Worm (Caenorhabditis elegans): ENCODE measurements around the gene Y6E2A.5.

The Y6E2A.5 gene

DNA sequence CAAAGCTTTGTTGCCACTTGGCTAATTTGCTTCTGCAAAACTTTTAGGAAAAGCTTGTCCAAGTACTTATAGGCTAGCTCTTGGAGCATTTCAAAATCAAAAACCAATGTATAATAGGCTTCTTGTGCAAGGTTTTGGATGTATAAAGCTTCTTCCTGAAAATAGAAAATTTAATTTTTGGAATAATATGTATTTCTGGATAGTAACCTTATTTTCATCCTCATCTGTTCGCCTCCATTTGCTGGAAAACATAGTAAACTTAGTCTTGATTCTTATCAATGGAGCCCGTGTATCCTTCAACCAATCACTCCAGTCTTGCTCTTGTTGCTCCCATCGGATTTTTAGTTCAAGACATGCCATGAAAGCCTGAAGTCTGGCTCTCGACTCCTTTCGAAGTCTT, 1.8 kb downstream of the Y6E2A.5 start, which contains the start of gene Y6E2A.4:
Y6E2A.4 (minus strand) TSS at position 101 of the 400 bp plus-strand sequence.
- TF ChIP-seq mab-5 (tag; optimal IDR thresholded peaks at IDR 0.05) (no peak), nhr-28 (tag; optimal IDR thresholded peaks at IDR 0.05) (no peak), ceh-83 (GFP tag; optimal IDR thresholded peaks at IDR 0.05) (no peak), zip-8 (tag; optimal IDR thresholded peaks at IDR 0.05) (no peak), cnd-1 (tag; optimal IDR thresholded peaks at IDR 0.05) (no peak), nhr-12 (tag; optimal IDR thresholded peaks at IDR 0.05) (no peak), M03D4.4 (tag; optimal IDR thresholded peaks at IDR 0.05) (no peak), ceh-43 (GFP tag; optimal IDR thresholded peaks at IDR 0.05) (no peak), pha-4 (tag; optimal IDR thresholded peaks at IDR 0.05) (no peak)

DNA sequence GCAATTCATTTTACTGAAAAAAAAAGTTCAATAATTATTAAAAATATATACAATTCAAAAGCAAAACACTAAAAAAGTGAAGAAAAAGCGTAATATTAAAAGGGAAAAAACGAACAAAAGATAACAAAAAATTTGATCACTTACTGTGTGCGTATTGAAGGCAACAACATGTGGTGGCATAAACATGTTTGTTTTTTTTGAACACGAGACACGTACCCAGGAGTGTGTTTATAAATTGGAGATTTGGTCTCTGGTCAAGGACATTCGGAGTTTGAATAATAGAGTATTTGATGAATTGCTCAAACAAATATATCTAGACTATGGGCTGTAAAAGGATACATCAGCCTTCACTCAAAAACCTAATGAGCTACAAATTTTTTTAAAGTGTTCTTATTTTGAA, 2.8 kb downstream of the Y6E2A.5 start:
- TF ChIP-seq ceh-83 (GFP tag; optimal IDR thresholded peaks at IDR 0.05) (no peak), drap-1 (GFP tag; optimal IDR thresholded peaks at IDR 0.05) (no peak), nhr-76 (tag; optimal IDR thresholded peaks at IDR 0.05) (no peak), lin-32 (GFP tag; optimal IDR thresholded peaks at IDR 0.05) (no peak), nhr-28 (tag; optimal IDR thresholded peaks at IDR 0.05) (no peak), snpc-4 (tag; optimal IDR thresholded peaks at IDR 0.05) (no peak), cnd-1 (tag; optimal IDR thresholded peaks at IDR 0.05) (no peak), hlh-1 (tag; optimal IDR thresholded peaks at IDR 0.05) (no peak)

DNA sequence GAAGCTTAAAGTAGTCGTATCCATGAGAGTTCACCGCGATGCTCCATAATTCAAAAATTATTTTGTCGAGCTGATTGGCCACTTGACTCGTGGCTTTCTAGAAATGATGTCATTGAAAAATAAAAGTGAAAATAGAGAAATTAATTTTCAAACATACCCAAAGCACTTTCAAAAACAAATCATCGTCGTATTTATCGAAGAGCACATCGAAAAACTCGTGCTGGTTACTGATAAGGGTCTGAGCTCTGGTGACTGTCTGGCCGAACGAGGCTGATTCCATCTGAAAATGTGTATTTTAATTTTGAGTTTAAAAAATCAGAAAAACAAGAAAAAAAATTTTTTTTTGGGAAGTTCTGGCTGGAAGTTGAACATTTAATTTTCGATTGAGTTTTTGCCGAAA, 6.1 kb downstream of the Y6E2A.5 start:
- no peak for TF ChIP-seq mls-2 (tag; optimal IDR thresholded peaks at IDR 0.05)
- TF ChIP-seq flh-1 (GFP tag; optimal IDR thresholded peaks at IDR 0.05), result no peak
- TF ChIP-seq ztf-11 (tag; optimal IDR thresholded peaks at IDR 0.05), result no peak
- TF ChIP-seq elt-1 (tag; optimal IDR thresholded peaks at IDR 0.05; ENCODE audit: borderline replicate concordance, insufficient read depth), result no peak
- no peak for TF ChIP-seq zip-8 (tag; optimal IDR thresholded peaks at IDR 0.05)
- TF ChIP-seq mep-1 (tag; optimal IDR thresholded peaks at IDR 0.05), result no peak
- no peak for TF ChIP-seq tbx-8 (GFP tag; optimal IDR thresholded peaks at IDR 0.05)
- no peak for TF ChIP-seq cnd-1 (tag; optimal IDR thresholded peaks at IDR 0.05)
- TF ChIP-seq bed-3 (GFP tag; optimal IDR thresholded peaks at IDR 0.05), result no peak
- no peak for TF ChIP-seq lin-32 (GFP tag; optimal IDR thresholded peaks at IDR 0.05)
- TF ChIP-seq unc-62 (GFP tag; optimal IDR thresholded peaks at IDR 0.05), result no peak
- TF ChIP-seq nhr-28 (tag; optimal IDR thresholded peaks at IDR 0.05), result no peak
- TF ChIP-seq mab-5 (tag; optimal IDR thresholded peaks at IDR 0.05), result no peak
- no peak for TF ChIP-seq ceh-83 (GFP tag; optimal IDR thresholded peaks at IDR 0.05)
- no peak for TF ChIP-seq nhr-12 (tag; optimal IDR thresholded peaks at IDR 0.05)
- no peak for TF ChIP-seq ham-2 (GFP tag; optimal IDR thresholded peaks at IDR 0.05)

ce11 chrV:15711898-15712297, 6.6 kb downstream of the Y6E2A.5 start, which contains the start of gene str-101:
Gene str-101 (minus strand): TSS chrV:15711998.
- TF ChIP-seq flh-1 (GFP tag; optimal IDR thresholded peaks at IDR 0.05) (no peak), sptf-1 (tag; optimal IDR thresholded peaks at IDR 0.05) (no peak), bed-3 (GFP tag; optimal IDR thresholded peaks at IDR 0.05) (no peak), hlh-1 (tag; optimal IDR thresholded peaks at IDR 0.05) (no peak), M03D4.4 (tag; optimal IDR thresholded peaks at IDR 0.05) (no peak), nhr-2 (tag; optimal IDR thresholded peaks at IDR 0.05) (no peak), unc-39 (tag; optimal IDR thresholded peaks at IDR 0.05) (no peak), nhr-28 (tag; optimal IDR thresholded peaks at IDR 0.05) (no peak), elt-3 (tag; optimal IDR thresholded peaks at IDR 0.05) (no peak)

DNA sequence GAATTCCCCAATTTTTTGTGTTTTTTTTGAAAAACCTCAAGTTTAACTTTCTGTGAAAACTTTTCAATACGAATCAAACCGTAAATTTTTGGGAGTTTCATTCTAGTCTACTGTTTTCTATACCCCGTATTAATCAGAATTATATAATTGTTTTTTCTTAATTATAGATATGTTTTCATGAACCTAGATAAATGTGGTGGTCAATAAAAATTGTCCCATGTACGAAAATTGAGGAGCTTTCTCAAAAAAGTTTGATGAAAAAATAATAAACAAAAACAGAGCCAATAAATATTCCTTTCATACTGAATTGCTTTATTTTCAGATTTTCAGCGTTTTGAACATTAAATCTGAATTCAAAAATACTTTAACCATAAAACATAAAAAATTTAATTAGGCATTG, 8.1 kb downstream of the Y6E2A.5 start, which contains the start of gene Y6E2A.1:
Y6E2A.1 (minus strand) TSS at position 101 of the 400 bp plus-strand sequence.
- TF ChIP-seq mep-1 (tag; optimal IDR thresholded peaks at IDR 0.05), result no peak
- TF ChIP-seq nhr-2 (tag; optimal IDR thresholded peaks at IDR 0.05), result no peak
- TF ChIP-seq unc-120 (tag; optimal IDR thresholded peaks at IDR 0.05; ENCODE audit: poor library complexity, severe bottlenecking), result no peak
- no peak for TF ChIP-seq lin-32 (GFP tag; optimal IDR thresholded peaks at IDR 0.05)
- no peak for TF ChIP-seq sptf-1 (tag; optimal IDR thresholded peaks at IDR 0.05)
- no peak for TF ChIP-seq cnd-1 (tag; optimal IDR thresholded peaks at IDR 0.05)
- no peak for TF ChIP-seq M03D4.4 (tag; optimal IDR thresholded peaks at IDR 0.05)
- TF ChIP-seq mab-5 (tag; optimal IDR thresholded peaks at IDR 0.05), result no peak
- TF ChIP-seq zip-8 (tag; optimal IDR thresholded peaks at IDR 0.05), result no peak
- no peak for TF ChIP-seq bed-3 (GFP tag; optimal IDR thresholded peaks at IDR 0.05)
- no peak for TF ChIP-seq ces-1 (GFP tag; optimal IDR thresholded peaks at IDR 0.05)
- TF ChIP-seq nhr-28 (tag; optimal IDR thresholded peaks at IDR 0.05), result no peak

DNA sequence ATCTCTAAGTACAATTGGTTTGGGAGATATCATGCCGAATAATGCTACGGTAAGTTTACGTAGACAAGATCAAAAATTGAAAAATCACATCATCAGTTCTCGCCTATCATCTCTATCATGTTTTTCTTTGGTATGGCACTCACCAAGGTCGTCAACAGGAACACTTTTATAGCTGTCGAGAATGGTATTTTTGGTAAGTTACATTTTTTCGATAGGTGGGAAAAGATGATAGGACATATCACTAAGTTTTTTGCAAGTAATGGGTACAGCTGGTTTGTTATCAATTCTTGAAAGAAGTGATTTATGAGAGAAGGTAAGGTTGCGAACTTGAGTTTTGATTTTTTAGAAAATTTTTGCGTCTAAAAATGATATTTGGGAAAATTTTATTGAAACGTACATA, 10.5 kb downstream of the Y6E2A.5 start:
- TF ChIP-seq sem-2 (GFP tag; optimal IDR thresholded peaks at IDR 0.05), result no peak
- no peak for TF ChIP-seq M03D4.4 (tag; optimal IDR thresholded peaks at IDR 0.05)
- TF ChIP-seq zip-8 (tag; optimal IDR thresholded peaks at IDR 0.05), result no peak
- no peak for TF ChIP-seq lin-32 (GFP tag; optimal IDR thresholded peaks at IDR 0.05)
- TF ChIP-seq ceh-43 (GFP tag; optimal IDR thresholded peaks at IDR 0.05), result no peak
- TF ChIP-seq bed-3 (GFP tag; optimal IDR thresholded peaks at IDR 0.05), result no peak
- no peak for TF ChIP-seq nhr-76 (tag; optimal IDR thresholded peaks at IDR 0.05)
- no peak for TF ChIP-seq ceh-83 (GFP tag; optimal IDR thresholded peaks at IDR 0.05)
- TF ChIP-seq unc-39 (tag; optimal IDR thresholded peaks at IDR 0.05), result no peak

Measured in whole organism, mixed stage, embryonic.